Fruit fly (Drosophila melanogaster): Measurements from ENCODE around the gene AMPdeam.
A peak's percentile ranks its signal among the peaks of the same experiment; 100 is the strongest.

The AMPdeam gene

DNA sequence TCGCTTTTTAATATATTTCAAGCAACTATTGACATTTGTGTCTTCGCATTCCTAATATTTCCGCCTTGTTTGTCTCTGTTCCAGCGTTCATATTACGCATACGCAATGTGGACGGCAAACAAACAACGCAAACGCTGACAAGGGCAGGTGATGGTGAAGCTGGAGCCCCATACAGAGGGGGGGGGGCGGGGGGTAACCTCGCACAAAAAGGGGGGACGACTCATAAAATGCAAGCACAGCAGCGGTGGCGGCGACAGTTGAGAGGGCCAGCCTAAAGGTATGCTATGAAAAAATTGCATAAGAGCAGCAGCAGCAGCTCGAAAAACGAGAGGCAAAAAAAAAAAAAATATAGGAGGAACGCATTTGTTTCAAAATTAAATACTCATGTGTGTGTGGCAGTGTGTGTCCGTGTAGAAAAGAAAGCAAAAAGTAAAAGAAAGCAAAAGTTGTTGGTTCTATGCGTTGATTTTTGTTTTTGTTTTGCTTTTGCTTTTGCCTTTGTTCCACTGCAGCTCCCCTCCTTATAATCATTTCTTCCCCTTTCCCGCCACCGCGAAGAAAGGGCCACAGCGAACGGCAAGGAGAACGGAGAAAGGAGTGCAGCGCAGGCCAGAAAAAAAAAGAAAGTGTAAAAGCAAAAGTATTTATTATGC is 33.6 kb upstream of the AMPdeam start:
- TF ChIP-seq fd96Ca (GFP tag; IDR thresholded peaks at IDR 0.05), result peak; percentile 44; the same call in 1 of the 3 replicates
- peak; percentile 46 for TF ChIP-seq CG8159 (tag; optimal IDR thresholded peaks at IDR 0.05)
- TF ChIP-seq CG10348 (GFP tag; IDR thresholded peaks at IDR 0.05), result no peak
- peak; percentile 52 for TF ChIP-seq CG13204 (GFP tag; optimal IDR thresholded peaks at IDR 0.05)
- TF ChIP-seq CG14655 (GFP tag; optimal IDR thresholded peaks at IDR 0.05), result peak; percentile 41
- TF ChIP-seq CG32121 (GFP tag; IDR thresholded peaks at IDR 0.05), result no peak
- TF ChIP-seq CG34367 (tag; optimal IDR thresholded peaks at IDR 0.05), result peak; percentile 25
- TF ChIP-seq Pif1A (GFP tag; optimal IDR thresholded peaks at IDR 0.05), result peak; percentile 20
- TF ChIP-seq rn (GFP tag; IDR thresholded peaks at IDR 0.05), result no peak
- peak; percentile 61 for TF ChIP-seq CG12605 (GFP tag; IDR thresholded peaks at IDR 0.05)
- TF ChIP-seq CG8301 (tag; optimal IDR thresholded peaks at IDR 0.05), result peak; percentile 33
- TF ChIP-seq CG15710 (tag; optimal IDR thresholded peaks at IDR 0.05), result peak; percentile 56
- no peak; the same call in 2 of the 3 replicates for TF ChIP-seq CG4496 (GFP tag; IDR thresholded peaks at IDR 0.05)
- peak; percentile 30 for TF ChIP-seq CG9948 (tag; optimal IDR thresholded peaks at IDR 0.05)
- peak; percentile 6 for TF ChIP-seq Pif1B (GFP tag; optimal IDR thresholded peaks at IDR 0.05)
- TF ChIP-seq CG17806 (tag; optimal IDR thresholded peaks at IDR 0.05), result peak; percentile 35
- peak; percentile 39; the same call in 1 of the 2 replicates for TF ChIP-seq Ets98B (GFP tag; IDR thresholded peaks at IDR 0.05)
- no peak for TF ChIP-seq D1 (tag; optimal IDR thresholded peaks at IDR 0.05)
- no peak for TF ChIP-seq Snoo (tag; optimal IDR thresholded peaks at IDR 0.05)
- peak; percentile 74 for TF ChIP-seq gl (tag; optimal IDR thresholded peaks at IDR 0.05)
- no peak for TF ChIP-seq EcR (GFP tag; optimal IDR thresholded peaks at IDR 0.05)

DNA sequence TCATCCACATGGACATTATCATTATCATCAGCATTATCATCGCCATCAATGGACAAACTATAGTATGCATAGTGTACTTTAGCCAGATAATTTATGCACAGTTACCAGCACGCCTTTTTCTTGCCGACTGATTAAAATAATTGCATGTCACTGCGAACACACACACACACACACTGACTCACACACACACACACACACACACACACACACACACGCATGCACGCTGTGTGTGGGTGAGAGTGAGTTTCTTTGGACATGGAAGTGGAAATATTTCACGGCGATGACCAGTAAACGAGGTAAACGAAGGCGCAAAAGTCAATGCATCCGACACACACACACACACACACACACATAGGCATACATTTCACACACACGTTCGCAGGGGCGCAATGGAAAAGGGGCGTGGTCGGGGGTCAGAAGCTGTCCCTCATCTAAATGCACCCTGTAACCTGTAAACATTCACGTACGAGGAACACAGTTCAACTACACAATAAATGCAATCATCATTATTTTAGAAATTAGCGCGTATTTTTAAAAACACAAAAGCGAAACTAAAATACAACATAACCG is 1.3 kb downstream of the AMPdeam start:
- TF ChIP-seq CG8159 (tag; optimal IDR thresholded peaks at IDR 0.05) (peak; percentile 9), CG4496 (GFP tag; IDR thresholded peaks at IDR 0.05) (peak; percentile 50; the same call in 1 of the 3 replicates), gl (tag; optimal IDR thresholded peaks at IDR 0.05) (no peak), CG15710 (tag; optimal IDR thresholded peaks at IDR 0.05) (peak; percentile 1), CG32121 (GFP tag; IDR thresholded peaks at IDR 0.05) (peak; percentile 21; the same call in 1 of the 2 replicates), EcR (GFP tag; optimal IDR thresholded peaks at IDR 0.05) (peak; percentile 74), Pif1A (GFP tag; optimal IDR thresholded peaks at IDR 0.05) (no peak), Ets98B (GFP tag; IDR thresholded peaks at IDR 0.05) (0 out of 2 replicates have a peak, but pooled peaks have one; percentile 20)

DNA sequence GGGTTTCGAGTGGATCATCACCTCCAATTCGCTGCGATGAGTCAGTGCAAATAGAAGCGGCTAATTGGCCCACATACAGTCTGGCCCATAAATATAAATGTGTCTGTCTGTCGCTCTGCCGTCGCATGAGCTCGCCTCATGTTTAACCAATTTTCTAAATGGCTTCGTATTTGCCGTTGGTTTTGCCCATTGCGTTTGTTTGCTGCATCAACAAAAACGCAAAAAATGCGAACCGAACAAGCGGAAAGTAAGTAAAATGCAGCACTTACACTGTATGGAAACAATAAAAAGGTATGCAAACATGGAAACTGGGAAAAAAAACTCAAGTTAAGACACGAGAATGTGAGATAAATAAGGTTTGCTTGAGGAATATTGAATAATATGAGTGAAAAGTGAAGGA is 2.2 kb downstream of the AMPdeam start:
- TF ChIP-seq fd96Ca (GFP tag; IDR thresholded peaks at IDR 0.05), result no peak
- TF ChIP-seq CG8159 (tag; optimal IDR thresholded peaks at IDR 0.05), result no peak
- TF ChIP-seq CG4496 (GFP tag; IDR thresholded peaks at IDR 0.05), result 0 out of 3 replicates have a peak, but pooled peaks have one; percentile 23
- TF ChIP-seq D1 (tag; optimal IDR thresholded peaks at IDR 0.05), result no peak
- no peak for TF ChIP-seq gl (tag; optimal IDR thresholded peaks at IDR 0.05)
- no peak for TF ChIP-seq Ets98B (GFP tag; IDR thresholded peaks at IDR 0.05)
- TF ChIP-seq CG32121 (GFP tag; IDR thresholded peaks at IDR 0.05), result 0 out of 2 replicates have a peak, but pooled peaks have one; percentile 11

DNA sequence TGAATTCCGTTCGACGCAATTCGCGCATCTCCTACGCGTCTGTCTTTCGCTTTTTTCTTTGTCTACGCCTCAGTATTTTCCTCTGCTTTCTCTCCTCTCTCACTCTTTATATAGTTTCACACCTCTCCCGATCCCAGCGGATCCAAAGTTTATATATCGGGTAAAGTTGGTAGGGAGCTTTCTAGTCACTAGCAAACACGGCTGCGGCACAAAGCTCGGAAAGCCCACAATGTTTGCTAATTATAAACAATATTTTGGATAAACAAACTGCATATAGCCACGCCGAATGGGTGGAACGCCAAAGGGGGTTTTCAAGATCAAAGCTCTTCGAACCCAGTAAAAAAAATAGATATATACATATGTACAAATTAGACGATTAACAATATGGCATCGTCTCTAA is 5.6 kb downstream of the AMPdeam start:
- TF ChIP-seq CG32121 (GFP tag; IDR thresholded peaks at IDR 0.05) (peak; percentile 44; the same call in 1 of the 2 replicates), CG17806 (tag; optimal IDR thresholded peaks at IDR 0.05) (no peak), Ets98B (GFP tag; IDR thresholded peaks at IDR 0.05) (peak; percentile 48; the same call in 1 of the 2 replicates), CG4496 (GFP tag; IDR thresholded peaks at IDR 0.05) (0 out of 3 replicates have a peak, but pooled peaks have one; percentile 39)

DNA sequence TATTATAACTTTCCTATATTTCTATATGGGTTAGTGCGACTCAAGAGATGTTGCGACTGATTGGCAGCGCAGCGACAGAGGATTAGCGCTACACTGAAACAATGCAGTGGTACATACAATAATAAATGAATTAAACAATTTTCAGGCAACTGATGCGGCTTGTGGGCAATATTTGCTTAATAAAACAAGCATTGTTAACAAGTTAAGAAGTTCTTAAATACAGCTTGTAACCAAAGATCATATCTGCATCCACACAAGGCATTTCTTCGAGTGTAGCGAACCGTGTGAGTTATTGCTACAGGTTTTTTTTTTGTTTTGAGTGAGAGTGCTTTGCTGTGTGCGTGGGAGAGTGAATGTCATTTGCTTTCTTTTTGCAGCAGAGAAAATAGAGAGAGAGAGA is 6.8 kb downstream of the AMPdeam start:
- peak; percentile 77 for TF ChIP-seq CG15710 (tag; optimal IDR thresholded peaks at IDR 0.05)
- TF ChIP-seq CG10348 (GFP tag; IDR thresholded peaks at IDR 0.05), result peak; percentile 81
- TF ChIP-seq gl (tag; optimal IDR thresholded peaks at IDR 0.05), result peak; percentile 57
- TF ChIP-seq EcR (GFP tag; optimal IDR thresholded peaks at IDR 0.05), result peak; percentile 16
- TF ChIP-seq CG32121 (GFP tag; IDR thresholded peaks at IDR 0.05), result peak; percentile 94
- TF ChIP-seq rn (GFP tag; IDR thresholded peaks at IDR 0.05), result peak; percentile 88
- peak; percentile 90 for TF ChIP-seq CG8301 (tag; optimal IDR thresholded peaks at IDR 0.05)
- peak; percentile 97 for TF ChIP-seq fd96Ca (GFP tag; IDR thresholded peaks at IDR 0.05)
- peak; percentile 79 for TF ChIP-seq CG34367 (tag; optimal IDR thresholded peaks at IDR 0.05)
- TF ChIP-seq Pif1B (GFP tag; optimal IDR thresholded peaks at IDR 0.05), result peak; percentile 89
- no peak for TF ChIP-seq D1 (tag; optimal IDR thresholded peaks at IDR 0.05)
- TF ChIP-seq Snoo (tag; optimal IDR thresholded peaks at IDR 0.05), result peak; percentile 80
- peak; percentile 49 for TF ChIP-seq CG13204 (GFP tag; optimal IDR thresholded peaks at IDR 0.05)
- TF ChIP-seq CG17806 (tag; optimal IDR thresholded peaks at IDR 0.05), result peak; percentile 82
- TF ChIP-seq CG14655 (GFP tag; optimal IDR thresholded peaks at IDR 0.05), result peak; percentile 87
- TF ChIP-seq Ets98B (GFP tag; IDR thresholded peaks at IDR 0.05), result peak; percentile 95
- peak; percentile 91 for TF ChIP-seq Pif1A (GFP tag; optimal IDR thresholded peaks at IDR 0.05)
- peak; percentile 85 for TF ChIP-seq CG8159 (tag; optimal IDR thresholded peaks at IDR 0.05)
- TF ChIP-seq CG4496 (GFP tag; IDR thresholded peaks at IDR 0.05), result peak; percentile 95
- TF ChIP-seq CG9948 (tag; optimal IDR thresholded peaks at IDR 0.05), result peak; percentile 75
- TF ChIP-seq CG12605 (GFP tag; IDR thresholded peaks at IDR 0.05), result peak; percentile 91

DNA sequence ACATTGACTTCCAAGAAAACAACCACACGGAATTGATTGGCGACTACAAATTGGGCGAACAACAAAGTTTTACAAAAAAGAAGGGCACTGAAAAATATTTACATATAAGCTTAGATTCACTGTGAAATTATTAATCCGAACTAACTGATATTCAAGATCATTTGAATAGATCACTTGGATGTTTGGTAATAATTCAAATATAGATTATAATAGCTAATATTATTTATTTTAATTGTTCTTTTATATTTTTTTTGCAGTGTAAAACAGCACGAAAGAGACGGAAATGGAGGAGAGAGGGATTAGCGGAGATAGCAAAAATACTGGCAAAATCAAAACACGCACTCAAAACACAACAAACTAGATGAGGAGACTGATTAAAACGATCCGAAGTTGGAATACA is 7.4 kb downstream of the AMPdeam start:
- TF ChIP-seq EcR (GFP tag; optimal IDR thresholded peaks at IDR 0.05) (no peak), CG8159 (tag; optimal IDR thresholded peaks at IDR 0.05) (peak; percentile 47), CG34367 (tag; optimal IDR thresholded peaks at IDR 0.05) (no peak), gl (tag; optimal IDR thresholded peaks at IDR 0.05) (no peak), Ets98B (GFP tag; IDR thresholded peaks at IDR 0.05) (peak; percentile 29; the same call in 1 of the 2 replicates), CG8301 (tag; optimal IDR thresholded peaks at IDR 0.05) (no peak), CG13204 (GFP tag; optimal IDR thresholded peaks at IDR 0.05) (no peak), CG9948 (tag; optimal IDR thresholded peaks at IDR 0.05) (peak; percentile 36), CG14655 (GFP tag; optimal IDR thresholded peaks at IDR 0.05) (no peak), CG10348 (GFP tag; IDR thresholded peaks at IDR 0.05) (no peak), CG4496 (GFP tag; IDR thresholded peaks at IDR 0.05) (no peak; the same call in 2 of the 3 replicates), Pif1A (GFP tag; optimal IDR thresholded peaks at IDR 0.05) (no peak), D1 (tag; optimal IDR thresholded peaks at IDR 0.05) (no peak), rn (GFP tag; IDR thresholded peaks at IDR 0.05) (no peak), Snoo (tag; optimal IDR thresholded peaks at IDR 0.05) (no peak), CG15710 (tag; optimal IDR thresholded peaks at IDR 0.05) (peak; percentile 28), Pif1B (GFP tag; optimal IDR thresholded peaks at IDR 0.05) (no peak), CG32121 (GFP tag; IDR thresholded peaks at IDR 0.05) (peak; percentile 52; the same call in 1 of the 2 replicates), fd96Ca (GFP tag; IDR thresholded peaks at IDR 0.05) (no peak), CG12605 (GFP tag; IDR thresholded peaks at IDR 0.05) (no peak), CG17806 (tag; optimal IDR thresholded peaks at IDR 0.05) (peak; percentile 23)

Data from whole organism, pupa.